Worm (Caenorhabditis elegans) whole organism, young adult: ENCODE measurements around the gene R04F11.2.

Experiments
- B0336.3 ChIP-seq: fragments of 200-800 bp; sonication (Bioruptor generic); IDR thresholded peaks from 2 replicates; pipeline ENCODE4 v1.3.6; 2022; ENCODE audit warnings: missing genetic modification characterization, missing compliant biosample characterization
- Y56A3A.18 ChIP-seq: fragments of 200-800 bp; sonication (Bioruptor generic); IDR thresholded peaks from 2 replicates; pipeline ENCODE4 v1.3.6; 2022; ENCODE audit warnings: missing genetic modification reagents, missing genetic modification characterization, missing compliant biosample characterization
- akir-1 ChIP-seq: fragments of 200-800 bp; sonication (Bioruptor generic); optimal IDR thresholded peaks from 2 replicates; lab custom pipeline; 2018; ENCODE audit warnings: mild to moderate bottlenecking, missing genetic modification characterization, moderate library complexity, missing compliant biosample characterization
- attf-5 ChIP-seq: fragments of 200-800 bp; sonication (Bioruptor generic); optimal IDR thresholded peaks from 2 replicates; lab custom pipeline; 2018; ENCODE audit warnings: mild to moderate bottlenecking, missing genetic modification characterization, missing compliant biosample characterization
- egrh-3 ChIP-seq: fragments of 200-800 bp; sonication (Bioruptor generic); IDR thresholded peaks from 2 replicates; pipeline ENCODE4 v1.3.6; 2022; ENCODE audit warnings: missing genetic modification reagents, missing genetic modification characterization, missing compliant biosample characterization
- him-1 ChIP-seq: sonication (generic microtip); optimal IDR thresholded peaks from 2 replicates; lab custom pipeline; 2016; ENCODE audit warnings: missing genotype, missing genetic modification reagents, missing genetic modification characterization, missing compliant biosample characterization
- madf-8 ChIP-seq: fragments of 200-800 bp; sonication (Bioruptor generic); conservative IDR thresholded peaks from 2 replicates; pipeline ENCODE4 v1.3.6; 2022; ENCODE audit warnings: missing genetic modification reagents, missing genetic modification characterization, missing compliant biosample characterization
- pha-4 ChIP-seq: fragments of 150-350 bp; sonication (generic microtip); optimal IDR thresholded peaks from 2 replicates; lab custom pipeline; 2014; ENCODE audit warnings: missing biosample characterization, missing genetic modification reagents, missing genetic modification characterization
- rpc-1 ChIP-seq, 2 experiments: fragments of 150-350 bp in 1 of 2; sonication (generic microtip) in 1 of 2; optimal IDR thresholded peaks; 2 replicates each; lab custom pipeline; 2014 to 2018; ENCODE audit warnings: missing biosample characterization in 1 of 2, missing genetic modification characterization in 1 of 2, missing genetic modification reagents in 1 of 2, missing genotype in 1 of 2
- sea-2 ChIP-seq: fragments of 200-800 bp; sonication (Bioruptor generic); IDR thresholded peaks from 2 replicates; pipeline ENCODE4 v1.3.6; 2022; ENCODE audit warnings: missing genetic modification characterization, missing compliant biosample characterization
- snpc-1.1 ChIP-seq: sonication (generic microtip); optimal IDR thresholded peaks from 2 replicates; lab custom pipeline; 2017; ENCODE audit warnings: missing genetic modification characterization, mild to moderate bottlenecking, missing compliant biosample characterization, antibody characterized with exemption, moderate library complexity, missing genotype, missing genetic modification reagents; ENCODE audit not compliant: insufficient read depth
- snpc-3.4 ChIP-seq: sonication (generic microtip); optimal IDR thresholded peaks from 2 replicates; lab custom pipeline; 2017; ENCODE audit warnings: missing genetic modification characterization, mild to moderate bottlenecking, missing compliant biosample characterization, antibody characterized with exemption, moderate library complexity, missing genotype, missing genetic modification reagents
- snpc-4 ChIP-seq, 5 experiments: fragments of 150-350 bp in 1 of 5; sonication (generic microtip) in 4 of 5; optimal IDR thresholded peaks; 2 replicates each; lab custom pipeline; 2014 to 2018; ENCODE audit warnings: missing genetic modification characterization in 5 of 5, missing biosample characterization in 3 of 5, antibody characterized with exemption in 2 of 5, mild to moderate bottlenecking in 2 of 5, missing compliant biosample characterization in 2 of 5, missing genotype in 2 of 5, moderate library complexity in 2 of 5, missing genetic modification reagents in 1 of 5
- tbp1 ChIP-seq: fragments of 200-800 bp; sonication (Bioruptor generic); optimal IDR thresholded peaks from 2 replicates; lab custom pipeline; 2018; ENCODE audit warnings: mild to moderate bottlenecking, missing genetic modification characterization, missing compliant biosample characterization

DNA sequence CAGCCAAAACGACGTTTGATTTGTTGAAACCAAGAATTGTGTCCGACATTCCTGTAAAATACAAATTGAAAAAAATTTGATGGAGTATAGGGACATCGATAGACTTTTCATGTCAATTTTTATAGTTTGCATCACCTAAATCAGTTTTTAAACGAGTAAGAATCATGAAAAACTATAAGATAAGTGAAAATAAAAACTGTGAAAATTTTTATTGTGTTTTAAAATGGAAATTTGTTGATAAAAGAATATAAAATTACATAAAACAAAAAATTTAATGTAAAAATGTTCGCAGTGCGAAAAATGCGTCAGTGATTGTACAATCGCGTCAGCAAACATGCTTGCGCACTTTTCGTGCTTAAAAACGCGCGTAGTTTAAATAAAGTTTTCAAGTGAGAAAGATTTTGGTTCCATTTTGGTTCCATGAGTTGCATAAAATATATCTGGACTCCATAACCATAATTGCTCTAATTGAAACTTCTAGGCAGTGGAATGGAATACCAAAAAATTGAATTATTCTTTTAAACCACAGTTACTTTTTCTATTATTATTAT is 25.3 kb downstream of the R04F11.2 start, which contains the start of gene tomm-20:
- TF ChIP-seq madf-8 (GFP tag; lab: Robert Waterston, UW) = peak; percentile 65
- peak; percentile 40 for TF ChIP-seq snpc-1.1
- TF ChIP-seq sea-2 (GFP tag; lab: Robert Waterston, UW) = no peak
- TF ChIP-seq snpc-4 (GFP tag; optimal IDR thresholded peaks at IDR 0.05; lab: Kevin White, UChicago) = peak; percentile 47
- TF ChIP-seq snpc-4 (tag; optimal IDR thresholded peaks at IDR 0.05; lab: Kevin White, UChicago) = peak; percentile 77 to 85 (median 78)
- peak; percentile 78 for TF ChIP-seq B0336.3 (GFP tag; lab: Robert Waterston, UW)
- TF ChIP-seq pha-4 (tag; lab: Kevin White, UChicago) = peak; percentile 37
- peak; percentile 80 for TF ChIP-seq snpc-3.4 (tag; lab: Kevin White, UChicago)
- peak; percentile 90 for TF ChIP-seq attf-5 (GFP tag; lab: Kevin White, UChicago)
- TF ChIP-seq rpc-1 (optimal IDR thresholded peaks at IDR 0.05; lab: Kevin White, UChicago) = no peak
- TF ChIP-seq rpc-1 (tag; optimal IDR thresholded peaks at IDR 0.05; lab: Kevin White, UChicago) = no peak
- TF ChIP-seq Y56A3A.18 = peak; percentile 84
- TF ChIP-seq egrh-3 (GFP tag; lab: Robert Waterston, UW) = no peak
- peak; percentile 71 for TF ChIP-seq tbp1 (GFP tag; lab: Kevin White, UChicago)
- TF ChIP-seq akir-1 = no peak
- TF ChIP-seq him-1 (tag; lab: Kevin White, UChicago) = peak; percentile 53
